Worm (Caenorhabditis elegans) whole organism, late embryonic: ENCODE measurements around the gene cisd-1.

Experiments
- npax-4 ChIP-seq: sonication (generic microtip); optimal IDR thresholded peaks from 2 replicates; lab custom pipeline; 2016; ENCODE audit warnings: missing genetic modification characterization, missing compliant biosample characterization
- pag-3 ChIP-seq: sonication (generic microtip); optimal IDR thresholded peaks from 2 replicates; lab custom pipeline; 2016; ENCODE audit warnings: missing compliant biosample characterization, missing genetic modification characterization, borderline replicate concordance
- unc-86 ChIP-seq: sonication (generic microtip); optimal IDR thresholded peaks from 2 replicates; lab custom pipeline; 2016; ENCODE audit warnings: missing genetic modification characterization, missing compliant biosample characterization

ce11 chrII:11451738-11452137 is 17.7 kb downstream of the cisd-1 start:
- TF ChIP-seq npax-4 (tag; lab: Kevin White, UChicago) (no peak), unc-86 (tag; lab: Kevin White, UChicago) (no peak), pag-3 (tag; lab: Kevin White, UChicago) (no peak)
